Worm (Caenorhabditis elegans): ENCODE results near the gene C13G3.1.

The C13G3.1 gene

DNA sequence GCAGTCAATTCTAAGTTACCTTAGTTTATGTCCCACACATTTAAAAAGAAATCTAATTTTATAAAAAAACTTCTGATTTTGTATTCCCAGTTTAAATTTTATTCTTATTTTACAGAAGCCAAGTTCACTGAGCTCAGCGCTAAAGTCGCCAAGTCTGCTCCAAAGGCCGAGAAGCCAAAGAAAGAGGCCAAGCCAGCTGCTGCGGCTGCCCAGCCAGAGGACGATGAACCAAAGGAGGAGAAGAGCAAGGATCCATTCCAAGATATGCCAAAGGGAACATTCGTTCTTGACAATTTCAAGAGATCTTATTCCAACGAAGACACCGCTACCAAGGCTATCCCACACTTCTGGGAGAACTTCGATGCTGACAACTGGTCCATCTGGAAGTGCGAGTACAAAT lies 45.4 kb downstream of the C13G3.1 start:
- TF ChIP-seq ztf-29 (GFP tag; IDR thresholded peaks at IDR 0.05) = no peak
- TF ChIP-seq klf-2 (GFP tag; conservative IDR thresholded peaks at IDR 0.05) = no peak
- TF ChIP-seq ztf-23 (GFP tag; IDR thresholded peaks at IDR 0.05) = no peak
- no peak for TF ChIP-seq T22C8.4 (GFP tag; IDR thresholded peaks at IDR 0.05)
- TF ChIP-seq tab-1 (GFP tag; IDR thresholded peaks at IDR 0.05) = no peak
- TF ChIP-seq cog-1 (tag; optimal IDR thresholded peaks at IDR 0.05) = no peak
- no peak for TF ChIP-seq ref-1 (GFP tag; conservative IDR thresholded peaks at IDR 0.05)
- TF ChIP-seq flt-1 (GFP tag; IDR thresholded peaks at IDR 0.05) = no peak
- no peak for TF ChIP-seq med-1 (GFP tag; optimal IDR thresholded peaks at IDR 0.05; ENCODE audit: insufficient read depth)

DNA sequence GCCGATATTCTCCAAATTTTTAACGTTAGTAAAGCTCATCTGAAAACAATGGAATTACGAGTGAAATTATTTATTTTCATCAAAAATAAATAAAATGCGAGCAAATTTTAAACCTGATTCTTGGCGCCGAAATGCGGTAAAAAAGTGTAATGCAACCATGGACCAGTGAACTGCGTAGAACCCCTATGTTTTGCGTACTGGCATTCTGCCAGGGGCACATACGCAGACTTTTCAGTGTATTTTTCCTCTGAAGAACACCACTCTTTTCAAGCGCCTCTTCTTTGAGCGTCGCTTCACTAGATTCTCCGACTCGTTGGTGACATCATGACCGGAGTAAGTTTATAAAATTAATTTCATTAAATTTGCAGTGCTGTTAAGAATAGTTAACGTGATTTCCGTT lies 46.8 kb downstream of the C13G3.1 start, which contains the start of the genes ctf-4 and eef-1G:
ctf-4 (minus strand) TSS at position 39 of the 400 bp plus-strand sequence.
eef-1G (plus strand) TSS at position 219 of the 400 bp plus-strand sequence.
- TF ChIP-seq ref-1 (GFP tag; conservative IDR thresholded peaks at IDR 0.05) = no peak
- TF ChIP-seq cog-1 (tag; optimal IDR thresholded peaks at IDR 0.05) = peak; percentile 86
- no peak for TF ChIP-seq med-1 (GFP tag; optimal IDR thresholded peaks at IDR 0.05; ENCODE audit: insufficient read depth)
- TF ChIP-seq T22C8.4 (GFP tag; IDR thresholded peaks at IDR 0.05) = 0 out of 2 replicates have a peak, but pooled peaks have one; percentile 25
- TF ChIP-seq tab-1 (GFP tag; IDR thresholded peaks at IDR 0.05) = no peak
- TF ChIP-seq ztf-29 (GFP tag; IDR thresholded peaks at IDR 0.05) = no peak
- TF ChIP-seq klf-2 (GFP tag; conservative IDR thresholded peaks at IDR 0.05) = no peak
- TF ChIP-seq ztf-23 (GFP tag; IDR thresholded peaks at IDR 0.05) = peak; percentile 100
- peak; percentile 69 for TF ChIP-seq flt-1 (GFP tag; IDR thresholded peaks at IDR 0.05)

All from whole organism, midembryonic.